Worm (Caenorhabditis elegans): ENCODE results near the gene lgc-31.

lgc-31 gene

ce11 chrV:15568381-15568780, 46.6 kb upstream of the lgc-31 start:
- TF ChIP-seq aly-2 (tag; optimal IDR thresholded peaks at IDR 0.05) (no peak), ama-1 (optimal IDR thresholded peaks at IDR 0.05) (peak; percentile 69)

ce11 chrV:15567344-15567804, 45.6 kb upstream of the lgc-31 start, which contains the start of gene acs-2:
Gene acs-2 (plus strand): TSS chrV:15567394.
- TF ChIP-seq mbf-1 (tag; optimal IDR thresholded peaks at IDR 0.05) (no peak), unc-55 (GFP tag; optimal IDR thresholded peaks at IDR 0.05) (no peak), ZK546.5 (tag; optimal IDR thresholded peaks at IDR 0.05) (no peak), alr-1 (tag; optimal IDR thresholded peaks at IDR 0.05) (no peak), nhr-10 (tag; optimal IDR thresholded peaks at IDR 0.05) (no peak), egl-27 (tag; optimal IDR thresholded peaks at IDR 0.05) (no peak), lin-39 (tag; optimal IDR thresholded peaks at IDR 0.05) (no peak), elt-3 (tag; optimal IDR thresholded peaks at IDR 0.05) (no peak), nhr-237 (tag; optimal IDR thresholded peaks at IDR 0.05) (no peak), ztf-1 (GFP tag; conservative IDR thresholded peaks at IDR 0.05) (no peak)

DNA sequence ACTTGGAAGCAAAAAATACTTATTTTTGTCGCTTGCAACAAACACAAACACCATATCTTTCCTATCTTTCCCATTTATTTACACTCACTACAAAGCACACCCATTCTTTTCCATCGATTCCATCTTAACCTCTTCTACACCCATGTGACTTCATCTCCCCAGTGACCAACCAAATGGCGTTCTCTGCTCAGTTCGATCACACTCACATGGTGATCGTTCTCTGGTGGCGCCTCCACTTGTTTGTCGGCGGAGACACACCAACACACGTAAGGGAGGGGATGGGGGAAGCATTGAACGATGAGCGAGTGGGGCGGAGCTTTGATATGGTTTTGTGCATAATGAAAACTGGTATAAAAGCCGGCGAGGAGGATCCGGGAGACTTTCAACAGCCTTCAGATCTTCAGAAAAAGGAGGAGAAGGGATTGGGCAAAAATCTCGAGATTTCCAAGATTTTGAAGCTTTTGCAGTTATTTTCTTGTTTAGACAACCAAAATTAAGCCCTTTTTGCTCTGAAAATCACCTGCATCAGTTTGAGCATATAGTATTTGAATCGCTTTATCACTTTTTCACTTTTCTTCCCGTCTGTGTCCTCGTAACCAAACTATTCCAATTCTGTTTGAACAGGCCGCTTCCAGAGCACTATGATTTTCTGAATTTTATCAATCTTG, 44.8 kb upstream of the lgc-31 start:
- no peak for TF ChIP-seq nhr-11 (tag; optimal IDR thresholded peaks at IDR 0.05)
- TF ChIP-seq ZK546.5 (tag; optimal IDR thresholded peaks at IDR 0.05): no peak
- TF ChIP-seq snpc-4 (tag; optimal IDR thresholded peaks at IDR 0.05): peak; percentile 63
- TF ChIP-seq mbf-1 (tag; optimal IDR thresholded peaks at IDR 0.05): no peak
- peak; percentile 68 for TF ChIP-seq ceh-16 (tag; optimal IDR thresholded peaks at IDR 0.05)
- no peak for TF ChIP-seq peb-1 (tag; optimal IDR thresholded peaks at IDR 0.05)
- no peak for TF ChIP-seq unc-62 (GFP tag; optimal IDR thresholded peaks at IDR 0.05)
- no peak for TF ChIP-seq dmd-4 (tag; optimal IDR thresholded peaks at IDR 0.05)
- TF ChIP-seq lin-11 (tag; optimal IDR thresholded peaks at IDR 0.05): peak; percentile 57
- peak; percentile 76 for TF ChIP-seq C34F6.9 (tag; optimal IDR thresholded peaks at IDR 0.05)
- peak; percentile 73 for TF ChIP-seq sem-4 (tag; optimal IDR thresholded peaks at IDR 0.05)
- TF ChIP-seq nhr-23 (tag; optimal IDR thresholded peaks at IDR 0.05): no peak
- peak; percentile 50 for TF ChIP-seq sma-3 (GFP tag; optimal IDR thresholded peaks at IDR 0.05)
- TF ChIP-seq ama-1 (optimal IDR thresholded peaks at IDR 0.05): peak; percentile 95
- peak; percentile 70 for TF ChIP-seq nhr-25 (tag; optimal IDR thresholded peaks at IDR 0.05)
- peak; percentile 25 for TF ChIP-seq lin-13 (GFP tag; optimal IDR thresholded peaks at IDR 0.05)
- no peak for TF ChIP-seq nhr-237 (tag; optimal IDR thresholded peaks at IDR 0.05)
- TF ChIP-seq mab-5 (tag; optimal IDR thresholded peaks at IDR 0.05): peak; percentile 76
- TF ChIP-seq egl-27 (tag; optimal IDR thresholded peaks at IDR 0.05): no peak
- peak in 1 of 2 experiments; percentile 84 for TF ChIP-seq lsy-2 (tag; optimal IDR thresholded peaks at IDR 0.05)
- peak; percentile 94 for TF ChIP-seq nhr-21 (tag; optimal IDR thresholded peaks at IDR 0.05)
- no peak for TF ChIP-seq ztf-11 (tag; optimal IDR thresholded peaks at IDR 0.05)
- peak; percentile 70 for TF ChIP-seq gmeb-1 (tag; optimal IDR thresholded peaks at IDR 0.05)
- no peak for TF ChIP-seq elt-1 (tag; optimal IDR thresholded peaks at IDR 0.05)
- TF ChIP-seq mdl-1 (tag; optimal IDR thresholded peaks at IDR 0.05): peak; percentile 45 to 89
- TF ChIP-seq sma-9 (GFP tag; optimal IDR thresholded peaks at IDR 0.05): peak; percentile 94
- no peak for TF ChIP-seq sma-9 (tag; optimal IDR thresholded peaks at IDR 0.05)
- no peak for TF ChIP-seq ceh-82 (tag; optimal IDR thresholded peaks at IDR 0.05)
- TF ChIP-seq ztf-1 (GFP tag; conservative IDR thresholded peaks at IDR 0.05): no peak
- TF ChIP-seq nhr-129 (tag; optimal IDR thresholded peaks at IDR 0.05): peak; percentile 97
- peak; percentile 29 for TF ChIP-seq nhr-6 (tag; optimal IDR thresholded peaks at IDR 0.05)
- no peak for TF ChIP-seq lin-39 (tag; optimal IDR thresholded peaks at IDR 0.05)
- TF ChIP-seq nhr-12 (tag; optimal IDR thresholded peaks at IDR 0.05): no peak
- no peak for TF ChIP-seq alr-1 (tag; optimal IDR thresholded peaks at IDR 0.05)
- TF ChIP-seq R02D3.7 (tag; optimal IDR thresholded peaks at IDR 0.05): no peak
- TF ChIP-seq crh-2 (tag; optimal IDR thresholded peaks at IDR 0.05): peak; percentile 83
- TF ChIP-seq unc-39 (tag; optimal IDR thresholded peaks at IDR 0.05): no peak
- peak; percentile 81 for TF ChIP-seq F13H6.1 (tag; optimal IDR thresholded peaks at IDR 0.05)
- TF ChIP-seq ztf-4 (tag; optimal IDR thresholded peaks at IDR 0.05): peak; percentile 42
- peak; percentile 40 for TF ChIP-seq blmp-1 (tag; optimal IDR thresholded peaks at IDR 0.05; ENCODE audit: insufficient read depth)
- peak; percentile 6 for TF ChIP-seq unc-55 (GFP tag; optimal IDR thresholded peaks at IDR 0.05)
